Worm (Caenorhabditis elegans): ENCODE data around the gene str-69.

DNA sequence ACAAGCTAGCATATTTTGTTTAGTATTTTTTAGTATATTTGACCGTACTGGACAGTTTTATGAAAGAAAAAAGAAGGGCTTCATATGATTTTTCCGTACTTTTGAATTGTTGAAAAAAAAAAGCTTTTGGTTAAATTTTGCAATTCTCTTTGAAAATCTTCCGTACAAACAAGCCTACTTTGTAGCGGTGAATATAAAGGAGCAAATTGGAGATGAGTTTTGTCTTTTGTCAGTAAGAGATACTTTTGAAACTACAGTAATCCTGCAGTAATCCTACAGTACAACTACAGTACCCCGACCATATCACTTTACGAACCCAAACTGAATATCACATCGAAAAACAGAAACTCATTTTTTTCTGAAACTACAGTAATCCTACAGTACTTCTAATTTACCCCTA lies 16.7 kb upstream of the str-69 start:
- TF ChIP-seq lin-32 (GFP tag; optimal IDR thresholded peaks at IDR 0.05) (no peak), lsy-2 (tag; optimal IDR thresholded peaks at IDR 0.05) (no peak), hlh-1 (tag; optimal IDR thresholded peaks at IDR 0.05) (no peak), ztf-11 (tag; optimal IDR thresholded peaks at IDR 0.05) (no peak)

Data from whole organism, mixed stage, embryonic.